Fruit fly (Drosophila melanogaster): ENCODE measurements around the gene CG18823.
A peak's percentile ranks its signal among the peaks of the same experiment; 100 is the strongest.

Gene CG18823

dm6 chrX:1033066-1033465, 42.7 kb downstream of the CG18823 start (continued):
- TF ChIP-seq CG5953 (GFP tag; IDR thresholded peaks at IDR 0.05), result no peak
- TF ChIP-seq CG8290 (GFP tag; optimal IDR thresholded peaks at IDR 0.05), result no peak
- TF ChIP-seq CG8290 (tag; optimal IDR thresholded peaks at IDR 0.05), result peak in 1 of 2 experiments; percentile 65
- TF ChIP-seq CG12391 (tag; optimal IDR thresholded peaks at IDR 0.05), result peak; percentile 24
- TF ChIP-seq CG10267 (tag; optimal IDR thresholded peaks at IDR 0.05), result peak; percentile 29
- no peak for TF ChIP-seq dmrt11E (tag; optimal IDR thresholded peaks at IDR 0.05)
- TF ChIP-seq luna (GFP tag; optimal IDR thresholded peaks at IDR 0.05), result no peak
- no peak for TF ChIP-seq nom (GFP tag; optimal IDR thresholded peaks at IDR 0.05)
- no peak for TF ChIP-seq fd102C (GFP tag; optimal IDR thresholded peaks at IDR 0.05)
- TF ChIP-seq so (GFP tag; IDR thresholded peaks at IDR 0.05), result no peak
- TF ChIP-seq dati (GFP tag; IDR thresholded peaks at IDR 0.05), result no peak
- TF ChIP-seq sob (GFP tag; IDR thresholded peaks at IDR 0.05), result peak; percentile 44; the same call in 1 of the 2 replicates
- no peak for TF ChIP-seq CG11696 (GFP tag; IDR thresholded peaks at IDR 0.05)
- no peak for TF ChIP-seq CG4328 (GFP tag; optimal IDR thresholded peaks at IDR 0.05)
- peak; percentile 16 for TF ChIP-seq Myb (GFP tag; optimal IDR thresholded peaks at IDR 0.05)
- TF ChIP-seq Hr3 (GFP tag; optimal IDR thresholded peaks at IDR 0.05), result no peak
- no peak for TF ChIP-seq chif (GFP tag; optimal IDR thresholded peaks at IDR 0.05)
- no peak for TF ChIP-seq p53 (GFP tag; optimal IDR thresholded peaks at IDR 0.05)
- TF ChIP-seq Chrac-16 (GFP tag; optimal IDR thresholded peaks at IDR 0.05), result no peak
- no peak for TF ChIP-seq CkIIα-i1 (GFP tag; IDR thresholded peaks at IDR 0.05)
- no peak for TF ChIP-seq CG14965 (GFP tag; optimal IDR thresholded peaks at IDR 0.05; ENCODE audit: borderline replicate concordance)
- no peak for TF ChIP-seq CG4404 (GFP tag; IDR thresholded peaks at IDR 0.05)
- TF ChIP-seq cg (GFP tag; optimal IDR thresholded peaks at IDR 0.05), result no peak
- no peak for TF ChIP-seq lola (GFP tag; optimal IDR thresholded peaks at IDR 0.05)
- no peak for TF ChIP-seq CG33557 (GFP tag; optimal IDR thresholded peaks at IDR 0.05)
- TF ChIP-seq Fer1 (GFP tag; optimal IDR thresholded peaks at IDR 0.05), result no peak
- no peak for TF ChIP-seq CG18599 (GFP tag; optimal IDR thresholded peaks at IDR 0.05)
- TF ChIP-seq CG1832 (GFP tag; optimal IDR thresholded peaks at IDR 0.05), result no peak
- TF ChIP-seq Rfx (GFP tag; IDR thresholded peaks at IDR 0.05), result peak; percentile 75
- peak; percentile 49; the same call in 1 of the 2 replicates for TF ChIP-seq E2f1 (GFP tag; IDR thresholded peaks at IDR 0.05)
- peak; percentile 59; the same call in 1 of the 2 replicates for TF ChIP-seq CG3847 (GFP tag; IDR thresholded peaks at IDR 0.05)
- peak; percentile 28 for TF ChIP-seq CG9797 (GFP tag; optimal IDR thresholded peaks at IDR 0.05)
- TF ChIP-seq Stat92E (GFP tag; optimal IDR thresholded peaks at IDR 0.05), result no peak
- peak; percentile 52 for TF ChIP-seq stwl (tag; optimal IDR thresholded peaks at IDR 0.05)
- no peak for TF ChIP-seq HLH3B (GFP tag; IDR thresholded peaks at IDR 0.05)
- peak; percentile 72 for TF ChIP-seq slbo (GFP tag; IDR thresholded peaks at IDR 0.05)
- no peak for TF ChIP-seq CG9727 (GFP tag; optimal IDR thresholded peaks at IDR 0.05)
- no peak for TF ChIP-seq Hey (tag; optimal IDR thresholded peaks at IDR 0.05)
- peak; percentile 17; the same call in 1 of the 2 replicates for TF ChIP-seq sisA (GFP tag; IDR thresholded peaks at IDR 0.05)
- TF ChIP-seq Ets65A (GFP tag), result no peak
- TF ChIP-seq Sin3A (optimal IDR thresholded peaks at IDR 0.05), result peak; percentile 2
- TF ChIP-seq D19B (GFP tag; optimal IDR thresholded peaks at IDR 0.05), result no peak
- TF ChIP-seq CG32767 (GFP tag; IDR thresholded peaks at IDR 0.05), result 0 out of 2 replicates have a peak, but pooled peaks have one; percentile 28
- TF ChIP-seq CG14710 (tag; optimal IDR thresholded peaks at IDR 0.05), result peak; percentile 36
- TF ChIP-seq Fer3 (tag; optimal IDR thresholded peaks at IDR 0.05), result no peak
- no peak for TF ChIP-seq kni (GFP tag; optimal IDR thresholded peaks at IDR 0.05)
- peak; percentile 72 for TF ChIP-seq MBD-R2 (GFP tag; IDR thresholded peaks at IDR 0.05)
- no peak for TF ChIP-seq cato (GFP tag; optimal IDR thresholded peaks at IDR 0.05; ENCODE audit: borderline replicate concordance)
- TF ChIP-seq CG33213 (GFP tag; optimal IDR thresholded peaks at IDR 0.05), result no peak
- no peak for TF ChIP-seq CG18764 (GFP tag; optimal IDR thresholded peaks at IDR 0.05)
- no peak for TF ChIP-seq Spps (tag; optimal IDR thresholded peaks at IDR 0.05)
- peak; percentile 94 for TF ChIP-seq E2f2 (GFP tag; IDR thresholded peaks at IDR 0.05)
